Worm (Caenorhabditis elegans): ENCODE data around the gene srw-56.

DNA sequence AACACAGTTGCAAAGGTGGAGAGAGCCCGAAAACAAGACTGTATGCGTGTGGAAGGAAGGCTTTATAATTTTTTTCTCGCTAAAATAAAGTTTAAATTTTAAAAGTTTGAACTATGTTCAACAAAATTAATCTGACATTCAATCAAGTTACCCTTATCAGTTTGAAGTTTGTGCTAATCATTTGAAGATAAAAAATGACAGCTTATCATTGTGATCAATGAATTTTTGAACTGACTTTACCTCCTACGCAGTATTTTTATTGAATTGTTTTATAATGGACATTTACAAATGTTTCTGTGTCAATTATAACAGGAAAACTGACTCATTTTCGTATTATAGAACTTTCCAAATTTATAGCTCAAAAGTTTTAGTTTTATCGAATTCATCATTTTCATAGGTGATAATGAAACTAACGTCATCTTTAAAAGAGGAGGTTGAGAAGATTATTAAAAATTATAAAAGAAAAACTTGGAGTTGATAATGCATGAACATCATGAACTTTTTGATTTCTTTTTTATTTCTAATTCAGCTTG, 25.6 kb upstream of the srw-56 start, which contains the start of gene oac-20:
- TF ChIP-seq fkh-6 (tag; optimal IDR thresholded peaks at IDR 0.05) (no peak), syd-9 (tag; optimal IDR thresholded peaks at IDR 0.05) (no peak), Y22D7AL.16 (tag; optimal IDR thresholded peaks at IDR 0.05) (no peak), tbx-2 (tag; optimal IDR thresholded peaks at IDR 0.05) (no peak), ztf-16 (tag; optimal IDR thresholded peaks at IDR 0.05) (no peak), fax-1 (tag; optimal IDR thresholded peaks at IDR 0.05) (no peak), pros-1 (tag; optimal IDR thresholded peaks at IDR 0.05) (no peak), gmeb-2 (tag; optimal IDR thresholded peaks at IDR 0.05) (no peak), ceh-30 (tag; optimal IDR thresholded peaks at IDR 0.05) (no peak), ets-4 (tag; optimal IDR thresholded peaks at IDR 0.05) (no peak), ceh-19 (GFP tag; optimal IDR thresholded peaks at IDR 0.05) (no peak), unc-3 (GFP tag; conservative IDR thresholded peaks at IDR 0.05) (no peak), unc-3 (tag; optimal IDR thresholded peaks at IDR 0.05) (no peak), nhr-11 (tag; optimal IDR thresholded peaks at IDR 0.05) (no peak), ceh-48 (tag; optimal IDR thresholded peaks at IDR 0.05) (no peak)

All from whole organism, late embryonic.